Worm (Caenorhabditis elegans) whole organism, L3 larva: ENCODE measurements around the gene dgtr-1.

Source experiments
- R02D3.7 ChIP-seq: fragments of 150-350 bp; optimal IDR thresholded peaks from 2 replicates; lab custom pipeline; 2014; ENCODE audit warnings: missing biosample characterization, missing genetic modification characterization
- ZK546.5 ChIP-seq: sonication (generic microtip); optimal IDR thresholded peaks from 2 replicates; lab custom pipeline; 2017; ENCODE audit warnings: missing biosample characterization, missing genetic modification characterization
- aly-2 ChIP-seq: fragments of 150-350 bp; optimal IDR thresholded peaks from 2 replicates; lab custom pipeline; 2014; ENCODE audit warnings: missing biosample characterization, missing genetic modification characterization
- ama-1 ChIP-seq: fragments of 150-350 bp; optimal IDR thresholded peaks from 2 replicates; lab custom pipeline; 2018
- ceh-16 ChIP-seq: sonication (generic microtip); optimal IDR thresholded peaks from 2 replicates; lab custom pipeline; 2017; ENCODE audit warnings: missing biosample characterization, missing genetic modification characterization
- ceh-28 ChIP-seq: fragments of 150-350 bp; optimal IDR thresholded peaks from 2 replicates; lab custom pipeline; 2014; ENCODE audit warnings: missing biosample characterization, missing genetic modification reagents, missing genetic modification characterization
- ceh-82 ChIP-seq: fragments of 150-350 bp; optimal IDR thresholded peaks from 2 replicates; lab custom pipeline; 2014; ENCODE audit warnings: missing biosample characterization, missing genetic modification characterization
- egl-27 ChIP-seq: sonication (generic microtip); optimal IDR thresholded peaks from 4 replicates; lab custom pipeline; 2017; ENCODE audit warnings: missing biosample characterization, missing genetic modification reagents, missing genetic modification characterization
- elt-1 ChIP-seq: fragments of 150-350 bp; optimal IDR thresholded peaks from 2 replicates; lab custom pipeline; 2014; ENCODE audit warnings: missing biosample characterization, missing genetic modification characterization
- elt-2 ChIP-seq: sonication (generic microtip); optimal IDR thresholded peaks from 2 replicates; lab custom pipeline; 2016; ENCODE audit warnings: missing genetic modification reagents, mild to moderate bottlenecking, missing genetic modification characterization, missing compliant biosample characterization
- elt-3 ChIP-seq, 3 experiments: fragments of 150-350 bp in 1 of 3; sonication (generic microtip) in 2 of 3; optimal IDR thresholded peaks; 2 replicates in 2 of 3; 4 replicates in 1 of 3; lab custom pipeline; 2014 to 2017; ENCODE audit warnings: missing biosample characterization in 3 of 3, missing genetic modification characterization in 3 of 3
- fkh-10 ChIP-seq: sonication (generic microtip); optimal IDR thresholded peaks from 2 replicates; lab custom pipeline; 2017; ENCODE audit warnings: missing biosample characterization, missing genetic modification reagents, missing genetic modification characterization
- fos-1 ChIP-seq: fragments of 150-350 bp; optimal IDR thresholded peaks from 2 replicates; lab custom pipeline; 2014; ENCODE audit warnings: missing biosample characterization, missing genetic modification characterization
- hmg-11 ChIP-seq: sonication (generic microtip); optimal IDR thresholded peaks from 2 replicates; lab custom pipeline; 2016; ENCODE audit warnings: missing genetic modification characterization, missing compliant biosample characterization
- jun-1 ChIP-seq: fragments of 150-350 bp; optimal IDR thresholded peaks from 2 replicates; lab custom pipeline; 2014; ENCODE audit warnings: missing biosample characterization, missing genetic modification reagents, missing genetic modification characterization
- lin-15B ChIP-seq: fragments of 150-350 bp; optimal IDR thresholded peaks from 2 replicates; lab custom pipeline; 2014; ENCODE audit warnings: missing biosample characterization, missing genetic modification characterization
- lin-39 ChIP-seq: fragments of 150-350 bp; optimal IDR thresholded peaks from 2 replicates; lab custom pipeline; 2018; ENCODE audit warnings: missing biosample characterization, missing genetic modification reagents, missing genetic modification characterization
- lsy-12 ChIP-seq: sonication (generic microtip); optimal IDR thresholded peaks from 2 replicates; lab custom pipeline; 2016; ENCODE audit warnings: mild to moderate bottlenecking, missing genetic modification characterization, missing compliant biosample characterization
- mdl-1 ChIP-seq: fragments of 150-350 bp; optimal IDR thresholded peaks from 2 replicates; lab custom pipeline; 2014; ENCODE audit warnings: missing biosample characterization, missing genetic modification characterization
- nfya-1 ChIP-seq: sonication (generic microtip); optimal IDR thresholded peaks from 2 replicates; lab custom pipeline; 2017; ENCODE audit warnings: missing genetic modification characterization, mild to moderate bottlenecking, missing compliant biosample characterization, antibody characterized with exemption, moderate library complexity; ENCODE audit not compliant: insufficient read depth
- nhr-23 ChIP-seq: fragments of 150-350 bp; optimal IDR thresholded peaks from 2 replicates; lab custom pipeline; 2014; ENCODE audit warnings: missing biosample characterization, missing genetic modification reagents, missing genetic modification characterization
- nhr-237 ChIP-seq: fragments of 150-350 bp; optimal IDR thresholded peaks from 2 replicates; lab custom pipeline; 2014; ENCODE audit warnings: missing biosample characterization, missing genetic modification characterization
- nhr-25 ChIP-seq: sonication (generic microtip); optimal IDR thresholded peaks from 2 replicates; lab custom pipeline; 2017; ENCODE audit warnings: missing biosample characterization, missing genetic modification characterization
- nhr-28 ChIP-seq: fragments of 150-350 bp; optimal IDR thresholded peaks from 2 replicates; lab custom pipeline; 2014; ENCODE audit warnings: missing biosample characterization, missing genetic modification characterization
- nhr-43 ChIP-seq: sonication (generic microtip); optimal IDR thresholded peaks from 2 replicates; lab custom pipeline; 2016; ENCODE audit warnings: mild to moderate bottlenecking, missing genetic modification characterization, missing compliant biosample characterization; ENCODE audit not compliant: poor library complexity, severe bottlenecking
- nhr-67 ChIP-seq: fragments of 150-350 bp; optimal IDR thresholded peaks from 2 replicates; lab custom pipeline; 2014; ENCODE audit warnings: missing biosample characterization, missing genetic modification characterization
- pha-4 ChIP-seq: fragments of 150-350 bp; optimal IDR thresholded peaks from 2 replicates; lab custom pipeline; 2014; ENCODE audit warnings: missing biosample characterization, missing genetic modification reagents, missing genetic modification characterization
- pqm-1 ChIP-seq: fragments of 150-350 bp; optimal IDR thresholded peaks from 2 replicates; lab custom pipeline; 2017; ENCODE audit warnings: missing biosample characterization, missing genetic modification characterization, inconsistent platforms
- sea-2 ChIP-seq: fragments of 150-350 bp; sonication (generic microtip); optimal IDR thresholded peaks from 4 replicates; lab custom pipeline; 2014; ENCODE audit warnings: missing biosample characterization, missing genetic modification reagents, missing genetic modification characterization
- tbx-2 ChIP-seq: sonication (generic microtip); optimal IDR thresholded peaks from 2 replicates; lab custom pipeline; 2016; ENCODE audit warnings: mild to moderate bottlenecking, missing genetic modification characterization, missing compliant biosample characterization
- unc-39 ChIP-seq: sonication (generic microtip); optimal IDR thresholded peaks from 4 replicates; lab custom pipeline; 2017; ENCODE audit warnings: missing biosample characterization, missing genetic modification characterization
- zag-1 ChIP-seq: fragments of 150-350 bp; optimal IDR thresholded peaks from 2 replicates; lab custom pipeline; 2014; ENCODE audit warnings: missing biosample characterization, missing genetic modification characterization
- ztf-11 ChIP-seq: fragments of 150-350 bp; optimal IDR thresholded peaks from 2 replicates; lab custom pipeline; 2014; ENCODE audit warnings: missing biosample characterization, missing genetic modification characterization
- ztf-4 ChIP-seq: fragments of 150-350 bp; optimal IDR thresholded peaks from 2 replicates; lab custom pipeline; 2014; ENCODE audit warnings: missing biosample characterization, missing genetic modification characterization

Gene dgtr-1

ce11 chrV:6524757-6525156 is 27.8 kb downstream of the dgtr-1 start, which contains the start of gene acs-1:
Gene acs-1, plus strand, starts transcription at chrV:6524989.
- TF ChIP-seq elt-2: peak; percentile 95
- TF ChIP-seq hmg-11 (tag; lab: Kevin White, UChicago): no peak
- TF ChIP-seq ztf-11 (tag; lab: Kevin White, UChicago): no peak
- peak; percentile 66 for TF ChIP-seq pqm-1 (tag; lab: Kevin White, UChicago)

ce11 chrV:6533030-6533429 is 36.1 kb downstream of the dgtr-1 start, which contains the start of gene hpo-26:
Gene hpo-26, minus strand, starts transcription at chrV:6533060.
- TF ChIP-seq ceh-28 (tag; lab: Kevin White, UChicago): peak; percentile 3
- TF ChIP-seq pha-4 (tag; lab: Kevin White, UChicago): peak; percentile 90
- TF ChIP-seq ZK546.5: no peak

- TF ChIP-seq nhr-237 (tag; lab: Kevin White, UChicago) (no peak), fkh-10 (GFP tag; lab: Kevin White, UChicago) (no peak), nhr-28 (tag; lab: Kevin White, UChicago) (no peak), lin-39 (peak; percentile 53), nhr-23 (tag; lab: Kevin White, UChicago) (peak; percentile 3), hmg-11 (tag; lab: Kevin White, UChicago) (peak; percentile 68), ama-1 (peak; percentile 38), R02D3.7 (tag; lab: Kevin White, UChicago) (no peak), nfya-1 (peak; percentile 40), elt-1 (tag; lab: Kevin White, UChicago) (no peak), unc-39 (no peak), zag-1 (tag; lab: Kevin White, UChicago) (no peak), egl-27 (tag; lab: Kevin White, UChicago) (no peak), tbx-2 (tag; lab: Kevin White, UChicago) (no peak), pha-4 (tag; lab: Kevin White, UChicago) (peak; percentile 42), fos-1 (tag; lab: Kevin White, UChicago) (no peak), nhr-67 (tag; lab: Kevin White, UChicago) (no peak), ceh-28 (tag; lab: Kevin White, UChicago) (no peak)
These were observed 41.4 kb downstream of the dgtr-1 start for ce11 chrV:6538323-6538722.

ce11 chrV:6541875-6542274 is 45.0 kb downstream of the dgtr-1 start:
- TF ChIP-seq lsy-12 (tag; lab: Kevin White, UChicago) (no peak), jun-1 (tag; lab: Kevin White, UChicago) (no peak), unc-39 (no peak), ceh-28 (tag; lab: Kevin White, UChicago) (no peak), nhr-43 (tag; lab: Kevin White, UChicago) (peak; percentile 51), ama-1 (peak; percentile 14), nhr-25 (tag; lab: Kevin White, UChicago) (peak; percentile 65), lin-39 (no peak), lin-15B (tag; lab: Kevin White, UChicago) (no peak), fkh-10 (GFP tag; lab: Kevin White, UChicago) (no peak), ztf-4 (tag; lab: Kevin White, UChicago) (no peak), nhr-23 (tag; lab: Kevin White, UChicago) (peak; percentile 84), sea-2 (GFP tag; lab: Kevin White, UChicago) (no peak)

- TF ChIP-seq elt-1 (tag; lab: Kevin White, UChicago): no peak
- no peak for TF ChIP-seq aly-2 (tag; lab: Kevin White, UChicago)
- TF ChIP-seq nfya-1: no peak
- TF ChIP-seq ZK546.5: no peak
- peak; percentile 6 for TF ChIP-seq nhr-23 (tag; lab: Kevin White, UChicago)
- TF ChIP-seq egl-27 (tag; lab: Kevin White, UChicago): no peak
- no peak for TF ChIP-seq nhr-28 (tag; lab: Kevin White, UChicago)
- no peak for TF ChIP-seq ceh-82
- no peak for TF ChIP-seq mdl-1 (tag; lab: Kevin White, UChicago)
- peak; percentile 41 for TF ChIP-seq nhr-25 (tag; lab: Kevin White, UChicago)
- no peak for TF ChIP-seq elt-2
- TF ChIP-seq zag-1 (tag; lab: Kevin White, UChicago): no peak
- TF ChIP-seq ceh-16 (tag; lab: Kevin White, UChicago): no peak
- peak; percentile 9 for TF ChIP-seq lsy-12 (tag; lab: Kevin White, UChicago)
- TF ChIP-seq elt-3 (tag; optimal IDR thresholded peaks at IDR 0.05; lab: Kevin White, UChicago): no peak
These were observed 48.1 kb downstream of the dgtr-1 start for ce11 chrV:6544999-6545398.
